Worm (Caenorhabditis elegans) whole organism, L2 larva: Measurements from ENCODE around the gene pges-2.

ENCODE experiments used
- F13H6.1 ChIP-seq: sonication (generic microtip); optimal IDR thresholded peaks from 2 replicates; lab custom pipeline; 2016; ENCODE audit warnings: missing genetic modification characterization, missing compliant biosample characterization
- Y55F3AM.14 ChIP-seq: fragments of 200-800 bp; sonication (Bioruptor generic); optimal IDR thresholded peaks from 2 replicates; lab custom pipeline; 2018; ENCODE audit warnings: mild to moderate bottlenecking, missing genetic modification characterization, missing compliant biosample characterization
- ZK546.5 ChIP-seq: sonication (generic microtip); optimal IDR thresholded peaks from 2 replicates; lab custom pipeline; 2017; ENCODE audit warnings: missing biosample characterization, missing genetic modification characterization
- alr-1 ChIP-seq: fragments of 150-350 bp; optimal IDR thresholded peaks from 2 replicates; lab custom pipeline; 2014; ENCODE audit warnings: missing biosample characterization, missing genetic modification characterization
- aly-2 ChIP-seq: fragments of 150-350 bp; optimal IDR thresholded peaks from 2 replicates; lab custom pipeline; 2014; ENCODE audit warnings: missing biosample characterization, missing genetic modification characterization
- ama-1 ChIP-seq: fragments of 150-350 bp; optimal IDR thresholded peaks from 2 replicates; lab custom pipeline; 2018; ENCODE audit warnings: inconsistent platforms
- blmp-1 ChIP-seq: sonication (generic microtip); optimal IDR thresholded peaks from 2 replicates; lab custom pipeline; 2017; ENCODE audit warnings: missing genetic modification characterization, mild to moderate bottlenecking, missing compliant biosample characterization, antibody characterized with exemption, moderate library complexity; ENCODE audit not compliant: insufficient read depth
- ceh-16 ChIP-seq: fragments of 150-350 bp; optimal IDR thresholded peaks from 2 replicates; lab custom pipeline; 2014; ENCODE audit warnings: missing biosample characterization, missing genetic modification characterization
- ceh-82 ChIP-seq: fragments of 150-350 bp; optimal IDR thresholded peaks from 2 replicates; lab custom pipeline; 2014; ENCODE audit warnings: missing biosample characterization, missing genetic modification characterization
- crh-2 ChIP-seq: sonication (generic microtip); optimal IDR thresholded peaks from 2 replicates; lab custom pipeline; 2017; ENCODE audit warnings: missing biosample characterization, missing genetic modification characterization
- elt-1 ChIP-seq: fragments of 150-350 bp; optimal IDR thresholded peaks from 2 replicates; lab custom pipeline; 2014; ENCODE audit warnings: missing biosample characterization, missing genetic modification characterization
- fos-1 ChIP-seq: fragments of 150-350 bp; optimal IDR thresholded peaks from 2 replicates; lab custom pipeline; 2014; ENCODE audit warnings: missing biosample characterization, missing genetic modification characterization
- gmeb-1 ChIP-seq: fragments of 150-350 bp; optimal IDR thresholded peaks from 2 replicates; lab custom pipeline; 2014; ENCODE audit warnings: missing biosample characterization, missing genetic modification characterization
- lin-11 ChIP-seq: fragments of 150-350 bp; sonication (generic microtip); optimal IDR thresholded peaks from 2 replicates; lab custom pipeline; 2014; ENCODE audit warnings: missing biosample characterization, missing genetic modification characterization, inconsistent platforms, mixed read lengths
- lin-13 ChIP-seq: fragments of 150-350 bp; optimal IDR thresholded peaks from 2 replicates; lab custom pipeline; 2014; ENCODE audit warnings: missing biosample characterization, missing genetic modification reagents, missing genetic modification characterization
- lin-39 ChIP-seq: fragments of 150-350 bp; optimal IDR thresholded peaks from 2 replicates; lab custom pipeline; 2014; ENCODE audit warnings: missing biosample characterization, missing genetic modification reagents, missing genetic modification characterization
- lsy-2 ChIP-seq, 2 experiments: fragments of 150-350 bp in 1 of 2; sonication (generic microtip) in 1 of 2; optimal IDR thresholded peaks; 2 replicates each; lab custom pipeline; 2014 to 2017; ENCODE audit warnings: missing biosample characterization in 2 of 2, missing genetic modification characterization in 2 of 2
- mab-5 ChIP-seq: fragments of 150-350 bp; optimal IDR thresholded peaks from 2 replicates; lab custom pipeline; 2014; ENCODE audit warnings: missing biosample characterization, missing genetic modification characterization
- mdl-1 ChIP-seq, 2 experiments: fragments of 150-350 bp in 1 of 2; sonication (generic microtip) in 1 of 2; optimal IDR thresholded peaks; 2 replicates each; lab custom pipeline; 2017; ENCODE audit warnings: missing biosample characterization in 2 of 2, missing genetic modification characterization in 2 of 2
- nhr-10 ChIP-seq: sonication (generic microtip); optimal IDR thresholded peaks from 2 replicates; lab custom pipeline; 2017; ENCODE audit warnings: missing biosample characterization, missing genetic modification characterization
- nhr-11 ChIP-seq: fragments of 150-350 bp; optimal IDR thresholded peaks from 2 replicates; lab custom pipeline; 2014; ENCODE audit warnings: missing biosample characterization, missing genetic modification characterization
- nhr-129 ChIP-seq: fragments of 150-350 bp; optimal IDR thresholded peaks from 2 replicates; lab custom pipeline; 2014; ENCODE audit warnings: missing biosample characterization, missing genetic modification characterization
- nhr-21 ChIP-seq: fragments of 150-350 bp; optimal IDR thresholded peaks from 2 replicates; lab custom pipeline; 2014; ENCODE audit warnings: missing biosample characterization, missing genetic modification characterization
- nhr-23 ChIP-seq: fragments of 150-350 bp; optimal IDR thresholded peaks from 2 replicates; lab custom pipeline; 2014; ENCODE audit warnings: missing biosample characterization, missing genetic modification reagents, missing genetic modification characterization
- nhr-237 ChIP-seq: fragments of 150-350 bp; optimal IDR thresholded peaks from 2 replicates; lab custom pipeline; 2014; ENCODE audit warnings: missing biosample characterization, missing genetic modification characterization
- nhr-25 ChIP-seq: fragments of 150-350 bp; sonication (generic microtip); optimal IDR thresholded peaks from 3 replicates; lab custom pipeline; 2014; ENCODE audit warnings: missing biosample characterization, missing genetic modification characterization
- nhr-6 ChIP-seq: fragments of 150-350 bp; optimal IDR thresholded peaks from 2 replicates; lab custom pipeline; 2014; ENCODE audit warnings: missing biosample characterization, missing genetic modification characterization
- nhr-77 ChIP-seq: fragments of 150-350 bp; optimal IDR thresholded peaks from 2 replicates; lab custom pipeline; 2014; ENCODE audit warnings: missing biosample characterization, missing genetic modification characterization
- peb-1 ChIP-seq: fragments of 150-350 bp; optimal IDR thresholded peaks from 2 replicates; lab custom pipeline; 2014; ENCODE audit warnings: missing biosample characterization, missing genetic modification characterization
- sem-4 ChIP-seq: fragments of 150-350 bp; optimal IDR thresholded peaks from 2 replicates; lab custom pipeline; 2014; ENCODE audit warnings: missing biosample characterization, missing genetic modification reagents, missing genetic modification characterization
- skn-1 ChIP-seq: sonication (generic microtip); optimal IDR thresholded peaks from 2 replicates; lab custom pipeline; 2017; ENCODE audit warnings: missing biosample characterization, missing genetic modification characterization
- sma-3 ChIP-seq: sonication (generic microtip); optimal IDR thresholded peaks from 2 replicates; lab custom pipeline; 2016; ENCODE audit warnings: missing genetic modification reagents, missing genetic modification characterization, missing compliant biosample characterization
- sma-9 ChIP-seq, 2 experiments: fragments of 150-350 bp in 1 of 2; sonication (generic microtip) in 1 of 2; optimal IDR thresholded peaks; 2 replicates each; lab custom pipeline; 2014 to 2016; ENCODE audit warnings: missing genetic modification characterization in 2 of 2, mild to moderate bottlenecking in 1 of 2, missing biosample characterization in 1 of 2, missing compliant biosample characterization in 1 of 2, missing genetic modification reagents in 1 of 2, moderate library complexity in 1 of 2
- snpc-4 ChIP-seq: fragments of 150-350 bp; optimal IDR thresholded peaks from 2 replicates; lab custom pipeline; 2014; ENCODE audit warnings: missing biosample characterization, missing genetic modification characterization
- unc-39 ChIP-seq: fragments of 150-350 bp; optimal IDR thresholded peaks from 2 replicates; lab custom pipeline; 2014; ENCODE audit warnings: missing biosample characterization, missing genetic modification characterization
- unc-55 ChIP-seq: fragments of 150-350 bp; sonication (generic microtip); optimal IDR thresholded peaks from 3 replicates; lab custom pipeline; 2014; ENCODE audit warnings: missing biosample characterization, missing genetic modification reagents, missing genetic modification characterization
- unc-62 ChIP-seq: fragments of 150-350 bp; optimal IDR thresholded peaks from 2 replicates; lab custom pipeline; 2014; ENCODE audit warnings: missing biosample characterization, missing genetic modification reagents, missing genetic modification characterization
- zag-1 ChIP-seq: fragments of 150-350 bp; optimal IDR thresholded peaks from 2 replicates; lab custom pipeline; 2014; ENCODE audit warnings: missing biosample characterization, missing genetic modification characterization
- ztf-1 ChIP-seq: fragments of 200-800 bp; sonication (Bioruptor generic); conservative IDR thresholded peaks from 2 replicates; pipeline ENCODE4 v1.3.6; 2022; ENCODE audit warnings: missing genetic modification characterization, missing compliant biosample characterization
- ztf-11 ChIP-seq: sonication (generic microtip); optimal IDR thresholded peaks from 2 replicates; lab custom pipeline; 2017; ENCODE audit warnings: missing biosample characterization, missing genetic modification characterization
- ztf-4 ChIP-seq: fragments of 150-350 bp; optimal IDR thresholded peaks from 2 replicates; lab custom pipeline; 2014; ENCODE audit warnings: missing biosample characterization, missing genetic modification characterization

pges-2 gene

DNA sequence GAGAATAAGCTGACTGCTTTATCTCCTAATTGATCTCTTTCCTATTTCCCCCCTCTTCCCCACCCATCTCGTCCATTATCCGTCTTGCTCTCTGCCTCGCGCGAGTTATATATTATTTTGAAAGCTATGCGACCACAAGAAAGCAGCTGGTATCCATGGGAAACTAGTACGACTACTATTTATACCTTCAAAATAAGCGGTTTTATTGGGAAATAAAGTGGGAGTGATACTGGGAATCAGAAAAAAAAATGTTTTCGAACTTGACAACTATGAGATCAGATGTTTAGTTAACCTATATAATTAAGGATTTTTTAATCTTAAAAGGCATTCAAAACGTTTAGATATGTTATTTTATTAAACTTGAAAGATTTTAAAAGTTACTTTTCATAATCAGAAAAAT, 27.9 kb downstream of the pges-2 start:
- TF ChIP-seq elt-1 (tag; lab: Kevin White, UChicago) (no peak), crh-2 (tag; lab: Kevin White, UChicago) (peak; percentile 41)

- TF ChIP-seq ZK546.5 (tag; lab: Kevin White, UChicago) (no peak), zag-1 (tag; lab: Kevin White, UChicago) (no peak), fos-1 (tag; lab: Kevin White, UChicago) (no peak), ztf-1 (GFP tag; lab: Robert Waterston, UW) (no peak), nhr-21 (tag; lab: Kevin White, UChicago) (no peak), ztf-4 (tag; lab: Kevin White, UChicago) (no peak), ceh-16 (tag; lab: Kevin White, UChicago) (no peak), nhr-10 (tag; lab: Kevin White, UChicago) (no peak), F13H6.1 (tag; lab: Kevin White, UChicago) (no peak), nhr-6 (no peak), unc-55 (GFP tag; lab: Kevin White, UChicago) (no peak), sma-9 (GFP tag; optimal IDR thresholded peaks at IDR 0.05; lab: Kevin White, UChicago) (no peak), sma-9 (tag; optimal IDR thresholded peaks at IDR 0.05; lab: Kevin White, UChicago) (no peak), lin-11 (no peak), skn-1 (tag; lab: Kevin White, UChicago) (no peak), ama-1 (lab: Kevin White, UChicago) (no peak), sma-3 (GFP tag; lab: Kevin White, UChicago) (no peak), elt-1 (tag; lab: Kevin White, UChicago) (no peak), sem-4 (no peak), ceh-82 (tag; lab: Kevin White, UChicago) (no peak), nhr-25 (tag; lab: Kevin White, UChicago) (no peak)
Observed at ce11 chrIV:10337286-10337685, 30.3 kb downstream of the pges-2 start.

- no peak for TF ChIP-seq alr-1 (tag; lab: Kevin White, UChicago)
- peak; percentile 32 for TF ChIP-seq gmeb-1 (tag; lab: Kevin White, UChicago)
- TF ChIP-seq nhr-237: no peak
- no peak for TF ChIP-seq F13H6.1 (tag; lab: Kevin White, UChicago)
- TF ChIP-seq nhr-10 (tag; lab: Kevin White, UChicago): no peak
- no peak for TF ChIP-seq Y55F3AM.14
- no peak for TF ChIP-seq nhr-11 (tag; lab: Kevin White, UChicago)
- no peak for TF ChIP-seq sem-4
- no peak for TF ChIP-seq unc-62 (GFP tag; lab: Kevin White, UChicago)
- TF ChIP-seq zag-1 (tag; lab: Kevin White, UChicago): no peak
- TF ChIP-seq crh-2 (tag; lab: Kevin White, UChicago): peak; percentile 70
- no peak for TF ChIP-seq ztf-11 (tag; lab: Kevin White, UChicago)
- no peak for TF ChIP-seq nhr-23 (tag; lab: Kevin White, UChicago)
- TF ChIP-seq fos-1 (tag; lab: Kevin White, UChicago): peak; percentile 93
- no peak for TF ChIP-seq ceh-16 (tag; lab: Kevin White, UChicago)
- TF ChIP-seq lin-11: no peak
- no peak for TF ChIP-seq lsy-2 (tag; optimal IDR thresholded peaks at IDR 0.05; lab: Kevin White, UChicago)
- no peak for TF ChIP-seq lin-39 (tag; lab: Kevin White, UChicago)
- TF ChIP-seq ztf-4 (tag; lab: Kevin White, UChicago): no peak
- TF ChIP-seq lin-13 (GFP tag; lab: Kevin White, UChicago): no peak
- no peak for TF ChIP-seq ZK546.5 (tag; lab: Kevin White, UChicago)
- TF ChIP-seq ztf-1 (GFP tag; lab: Robert Waterston, UW): no peak
- TF ChIP-seq nhr-77 (tag; lab: Kevin White, UChicago): no peak
- TF ChIP-seq unc-39 (tag; lab: Kevin White, UChicago): no peak
- TF ChIP-seq mdl-1 (tag; optimal IDR thresholded peaks at IDR 0.05; lab: Kevin White, UChicago): no peak
- no peak for TF ChIP-seq snpc-4 (tag; lab: Kevin White, UChicago)
- no peak for TF ChIP-seq elt-1 (tag; lab: Kevin White, UChicago)
- TF ChIP-seq ceh-82 (tag; lab: Kevin White, UChicago): no peak
- TF ChIP-seq nhr-129: peak; percentile 36
- no peak for TF ChIP-seq nhr-21 (tag; lab: Kevin White, UChicago)
- no peak for TF ChIP-seq peb-1
- TF ChIP-seq nhr-25 (tag; lab: Kevin White, UChicago): no peak
- peak; percentile 22 for TF ChIP-seq sma-9 (GFP tag; optimal IDR thresholded peaks at IDR 0.05; lab: Kevin White, UChicago)
- TF ChIP-seq sma-9 (tag; optimal IDR thresholded peaks at IDR 0.05; lab: Kevin White, UChicago): no peak
- peak; percentile 45 for TF ChIP-seq unc-55 (GFP tag; lab: Kevin White, UChicago)
- no peak for TF ChIP-seq nhr-6
- no peak for TF ChIP-seq blmp-1 (tag; lab: Kevin White, UChicago)
- no peak for TF ChIP-seq aly-2 (tag; lab: Kevin White, UChicago)
- TF ChIP-seq mab-5: no peak
Observed at ce11 chrIV:10331882-10332281, 35.7 kb downstream of the pges-2 start.
